Fruit fly (Drosophila melanogaster): Measurements from ENCODE around the gene CG31145.

dm6 chr3R:23713901-23714300 is 44.4 kb upstream of the CG31145 start:
- TF ChIP-seq psq (GFP tag; optimal IDR thresholded peaks at IDR 0.05) = peak; percentile 76
- TF ChIP-seq brk (GFP tag; optimal IDR thresholded peaks at IDR 0.05) = peak; percentile 72
- TF ChIP-seq pan (optimal IDR thresholded peaks at IDR 0.05) = no peak

All from whole organism, wandering third instar larva.